Fruit fly (Drosophila melanogaster) whole organism, wandering third instar larva: ENCODE results near the gene Dys.

Source experiments
- Abd-B ChIP-seq: fragments of >200 bp; optimal IDR thresholded peaks from 2 replicates; lab custom pipeline; 2017; ENCODE audit warnings: missing biosample characterization, missing genetic modification characterization
- CG32264 ChIP-seq: fragments of 200-800 bp; sonication (Bioruptor generic); optimal IDR thresholded peaks from 2 replicates; lab custom pipeline; 2016; ENCODE audit warnings: missing biosample characterization, missing genetic modification characterization
- CG9705 ChIP-seq: fragments of 200-800 bp; sonication (Bioruptor generic); optimal IDR thresholded peaks from 2 replicates; lab custom pipeline; 2018; ENCODE audit warnings: missing biosample characterization, mild to moderate bottlenecking, missing genetic modification characterization
- CrebA ChIP-seq: fragments of 200-800 bp; sonication (Bioruptor generic); optimal IDR thresholded peaks from 2 replicates; lab custom pipeline; 2016; ENCODE audit warnings: missing biosample characterization, mild to moderate bottlenecking, missing genetic modification characterization, borderline replicate concordance
- Dfd ChIP-seq: fragments of >200 bp; optimal IDR thresholded peaks from 2 replicates; lab custom pipeline; 2017; ENCODE audit warnings: missing biosample characterization, missing genetic modification characterization
- Dif ChIP-seq: fragments of 200-275, 200-300 bp; sonication (Bioruptor generic); optimal IDR thresholded peaks from 2 replicates; lab custom pipeline; 2018; ENCODE audit warnings: missing biosample characterization, missing genetic modification characterization; ENCODE audit not compliant: partially characterized antibody
- GATAd ChIP-seq: sonication (Bioruptor generic); optimal IDR thresholded peaks from 2 replicates; lab custom pipeline; 2016; ENCODE audit warnings: missing biosample characterization, missing genetic modification characterization
- HLH106 ChIP-seq: fragments of 200-800 bp; optimal IDR thresholded peaks from 3 replicates; lab custom pipeline; 2019; ENCODE audit warnings: missing biosample characterization, mild to moderate bottlenecking, missing genetic modification characterization, moderate library complexity
- Hnf4 ChIP-seq: fragments of 200-800 bp; sonication (Bioruptor generic); optimal IDR thresholded peaks from 2 replicates; lab custom pipeline; 2016; ENCODE audit warnings: missing biosample characterization, mild to moderate bottlenecking, missing genetic modification characterization
- Hr78 ChIP-seq: fragments of >200 bp; optimal IDR thresholded peaks from 2 replicates; lab custom pipeline; 2017; ENCODE audit warnings: missing biosample characterization, missing genetic modification characterization
- Jra ChIP-seq: sonication (Bioruptor generic); optimal IDR thresholded peaks from 2 replicates; lab custom pipeline; 2016; ENCODE audit warnings: missing biosample characterization, missing genetic modification characterization
- Mio ChIP-seq: sonication (Bioruptor generic); optimal IDR thresholded peaks from 2 replicates; lab custom pipeline; 2016; ENCODE audit warnings: missing biosample characterization, missing genetic modification characterization
- Myc ChIP-seq: fragments of >200 bp; optimal IDR thresholded peaks from 2 replicates; lab custom pipeline; 2017
- N ChIP-seq: fragments of >200 bp; optimal IDR thresholded peaks from 2 replicates; lab custom pipeline; 2018; ENCODE audit warnings: missing biosample characterization, missing external identifiers, missing genetic modification characterization
- OdsH ChIP-seq: fragments of 200-800 bp; sonication (Bioruptor generic); optimal IDR thresholded peaks from 2 replicates; lab custom pipeline; 2016; ENCODE audit warnings: missing biosample characterization, mild to moderate bottlenecking, missing genetic modification characterization
- Rel ChIP-seq, 2 experiments: fragments of 200-800 bp; sonication (Bioruptor generic) in 1 of 2; optimal IDR thresholded peaks; 2 replicates in 1 of 2; 3 replicates in 1 of 2; lab custom pipeline; 2016 to 2019; ENCODE audit warnings: mild to moderate bottlenecking in 2 of 2, missing biosample characterization in 2 of 2, missing genetic modification characterization in 2 of 2, moderate library complexity in 1 of 2
- Sp1 ChIP-seq: fragments of 200-800 bp; sonication (Bioruptor generic); optimal IDR thresholded peaks from 3 replicates; lab custom pipeline; 2019; ENCODE audit warnings: missing biosample characterization, mild to moderate bottlenecking, missing genetic modification characterization, moderate library complexity
- Vsx2 ChIP-seq: fragments of 200-300, 225-300 bp; sonication (Bioruptor generic); optimal IDR thresholded peaks from 2 replicates; lab custom pipeline; 2018; ENCODE audit warnings: missing biosample characterization, missing genetic modification characterization; ENCODE audit not compliant: partially characterized antibody
- br ChIP-seq: fragments of 200-800 bp; sonication (Bioruptor generic); optimal IDR thresholded peaks from 2 replicates; lab custom pipeline; 2016; ENCODE audit warnings: missing biosample characterization, missing genetic modification characterization
- brk ChIP-seq: fragments of 200-800 bp; sonication (Bioruptor generic); optimal IDR thresholded peaks from 2 replicates; lab custom pipeline; 2016; ENCODE audit warnings: missing biosample characterization, mild to moderate bottlenecking, missing genetic modification characterization
- dl ChIP-seq, 2 experiments: fragments of 175-275, 200-275 bp in 1 of 2; fragments of 200-275 bp in 1 of 2; sonication (Bioruptor generic); optimal IDR thresholded peaks; lab custom pipeline; 2018; ENCODE audit warnings: mild to moderate bottlenecking in 2 of 2, missing biosample characterization in 2 of 2, missing genetic modification characterization in 2 of 2, moderate library complexity in 2 of 2; ENCODE audit not compliant: partially characterized antibody in 2 of 2, insufficient read depth in 1 of 2
- dmrt93B ChIP-seq: fragments of 200-800 bp; sonication (Bioruptor generic); optimal IDR thresholded peaks from 2 replicates; lab custom pipeline; 2018; ENCODE audit warnings: missing biosample characterization, mild to moderate bottlenecking, missing genetic modification characterization
- dsf ChIP-seq: sonication (Bioruptor generic); optimal IDR thresholded peaks from 2 replicates; lab custom pipeline; 2016; ENCODE audit warnings: missing biosample characterization, missing genetic modification characterization, borderline replicate concordance
- ey ChIP-seq: fragments of 200-800 bp; sonication (Bioruptor generic); optimal IDR thresholded peaks from 2 replicates; lab custom pipeline; 2016; ENCODE audit warnings: missing biosample characterization, missing genetic modification characterization
- foxo ChIP-seq, 2 experiments: fragments of 200-800 bp; sonication (Bioruptor generic); optimal IDR thresholded peaks; 2 replicates in 1 of 2; 3 replicates in 1 of 2; lab custom pipeline; 2016 to 2017; ENCODE audit warnings: missing biosample characterization in 2 of 2, missing genetic modification characterization in 2 of 2
- fru ChIP-seq: fragments of 200-800 bp; sonication (Bioruptor generic); optimal IDR thresholded peaks from 3 replicates; lab custom pipeline; 2016; ENCODE audit warnings: missing biosample characterization, mild to moderate bottlenecking, missing genetic modification characterization
- h ChIP-seq: fragments of 200-800 bp; sonication (Bioruptor generic); optimal IDR thresholded peaks from 3 replicates; lab custom pipeline; 2016; ENCODE audit warnings: missing biosample characterization, mild to moderate bottlenecking, missing genetic modification characterization
- jim ChIP-seq: fragments of 175-275, 200-325 bp; sonication (Bioruptor generic); optimal IDR thresholded peaks from 2 replicates; lab custom pipeline; 2016; ENCODE audit warnings: missing biosample characterization, mild to moderate bottlenecking, missing genetic modification characterization
- pan ChIP-seq: fragments of >200 bp; optimal IDR thresholded peaks from 2 replicates; lab custom pipeline; 2017
- psq ChIP-seq: fragments of 200-800 bp; sonication (Bioruptor generic); optimal IDR thresholded peaks from 3 replicates; lab custom pipeline; 2017; ENCODE audit warnings: missing biosample characterization, mild to moderate bottlenecking, missing genetic modification characterization, moderate library complexity
- rgr ChIP-seq: fragments of 200-800 bp; sonication (Bioruptor generic); optimal IDR thresholded peaks from 3 replicates; lab custom pipeline; 2016; ENCODE audit warnings: missing biosample characterization, mild to moderate bottlenecking, missing genetic modification characterization
- sage ChIP-seq: fragments of 200-800 bp; sonication (Bioruptor generic); optimal IDR thresholded peaks from 2 replicates; lab custom pipeline; 2016; ENCODE audit warnings: missing biosample characterization, mild to moderate bottlenecking, missing genetic modification characterization
- tai ChIP-seq: sonication (Bioruptor generic); optimal IDR thresholded peaks from 2 replicates; lab custom pipeline; 2016; ENCODE audit warnings: missing biosample characterization, missing genetic modification characterization
- usp ChIP-seq: fragments of >200 bp; optimal IDR thresholded peaks from 2 replicates; lab custom pipeline; 2017; ENCODE audit warnings: missing biosample characterization, missing genetic modification characterization
- woc ChIP-seq: sonication (Bioruptor generic); optimal IDR thresholded peaks from 2 replicates; lab custom pipeline; 2016; ENCODE audit warnings: missing biosample characterization, mild to moderate bottlenecking, missing genetic modification characterization

The Dys gene

DNA sequence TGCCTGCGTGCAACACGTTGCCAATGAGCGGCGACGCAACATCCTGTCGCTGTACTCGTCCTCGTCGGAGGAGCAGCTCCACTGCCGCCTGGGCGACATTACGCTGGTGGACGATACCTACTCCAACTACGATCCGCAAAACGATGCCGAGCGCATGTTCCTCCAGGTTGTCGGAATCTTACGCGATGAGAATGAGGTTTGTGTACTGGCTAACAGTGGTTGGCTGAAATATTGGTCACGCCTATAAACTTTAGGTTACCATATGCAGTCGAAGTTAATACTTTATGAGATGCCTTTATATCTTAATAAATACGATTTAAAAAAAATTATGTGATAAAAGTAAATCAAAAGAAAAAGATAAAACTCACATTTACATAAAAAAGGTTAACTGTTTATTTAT is 125.4 kb downstream of the Dys start:
- TF ChIP-seq foxo (GFP tag; optimal IDR thresholded peaks at IDR 0.05; lab: Kevin White, UChicago), result no peak
- no peak for TF ChIP-seq brk (GFP tag; lab: Kevin White, UChicago)
- no peak for TF ChIP-seq Vsx2 (GFP tag; lab: Kevin White, UChicago)
- no peak for TF ChIP-seq tai
- no peak for TF ChIP-seq br (GFP tag; lab: Kevin White, UChicago)
- TF ChIP-seq Mio (GFP tag; lab: Kevin White, UChicago), result no peak
- no peak for TF ChIP-seq Hr78 (GFP tag; lab: Kevin White, UChicago)
- TF ChIP-seq h (GFP tag; lab: Kevin White, UChicago), result no peak
- TF ChIP-seq Jra (GFP tag; lab: Kevin White, UChicago), result no peak
- TF ChIP-seq psq (GFP tag; lab: Kevin White, UChicago), result no peak
- TF ChIP-seq rgr (GFP tag; lab: Kevin White, UChicago), result no peak
- no peak for TF ChIP-seq fru (GFP tag; lab: Kevin White, UChicago)
- TF ChIP-seq sage (GFP tag; lab: Kevin White, UChicago), result no peak
- TF ChIP-seq CG32264 (GFP tag; lab: Kevin White, UChicago), result no peak
- no peak for TF ChIP-seq CrebA (GFP tag; lab: Kevin White, UChicago)
- TF ChIP-seq GATAd (GFP tag; lab: Kevin White, UChicago), result no peak
- TF ChIP-seq OdsH (GFP tag; lab: Kevin White, UChicago), result no peak
- no peak for TF ChIP-seq usp
- TF ChIP-seq dsf, result no peak

DNA sequence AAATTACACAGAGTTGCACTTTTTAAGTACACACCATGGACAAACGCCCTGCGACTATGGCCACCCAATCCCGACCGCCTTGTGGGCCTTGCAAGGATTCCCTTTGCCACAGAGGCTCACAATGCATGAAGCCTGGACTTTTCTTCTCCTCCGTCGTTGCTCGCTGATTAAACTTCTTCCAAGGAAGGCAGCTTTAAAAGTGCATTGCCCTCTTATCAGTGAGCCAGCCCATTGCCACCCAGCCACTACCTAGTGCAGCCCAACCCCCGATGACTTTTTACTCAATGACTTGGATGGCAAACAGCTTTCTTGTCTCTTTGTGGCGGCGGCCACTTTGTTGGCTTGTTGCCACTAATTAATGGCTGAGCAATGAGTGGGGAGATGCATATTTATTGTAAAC is 126.8 kb downstream of the Dys start:
- TF ChIP-seq N, result no peak
- no peak for TF ChIP-seq dmrt93B (GFP tag; lab: Kevin White, UChicago)
- no peak for TF ChIP-seq dl (GFP tag; optimal IDR thresholded peaks at IDR 0.05; lab: Kevin White, UChicago; ENCODE audit: insufficient read depth in 1 of 2, partially characterized antibody in 2 of 2)
- no peak for TF ChIP-seq brk (GFP tag; lab: Kevin White, UChicago)
- no peak for TF ChIP-seq CG32264 (GFP tag; lab: Kevin White, UChicago)
- TF ChIP-seq h (GFP tag; lab: Kevin White, UChicago), result no peak
- TF ChIP-seq HLH106 (tag; lab: Kevin White, UChicago), result no peak
- no peak for TF ChIP-seq Dif
- no peak for TF ChIP-seq CG9705 (GFP tag; lab: Kevin White, UChicago)
- TF ChIP-seq Myc (lab: Kevin White, UChicago), result no peak

DNA sequence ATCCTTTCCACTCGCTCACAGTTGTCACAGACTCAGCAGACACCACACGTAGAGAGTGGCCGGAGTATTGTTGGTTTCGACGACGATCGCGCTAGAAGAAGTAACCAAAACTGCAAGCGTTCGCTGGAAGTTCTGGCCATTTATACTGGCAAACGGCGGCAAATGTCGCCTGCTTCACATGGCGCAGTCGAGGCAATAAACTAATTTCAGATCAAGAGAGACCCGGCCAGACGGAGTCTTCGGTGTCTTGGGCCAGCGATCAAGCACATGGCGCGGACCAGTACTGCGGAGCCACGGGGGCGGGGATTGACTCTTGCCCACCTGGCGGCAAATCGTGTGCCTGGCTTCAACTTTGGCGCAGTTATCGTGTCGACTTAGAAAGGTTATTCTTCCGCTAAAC is 138.0 kb downstream of the Dys start, which contains the start of gene Cpr92A:
Gene Cpr92A, minus strand, starts transcription at position 101 of the 400 bp plus-strand sequence.
- TF ChIP-seq CG9705 (GFP tag; lab: Kevin White, UChicago) (no peak), Rel (GFP tag; optimal IDR thresholded peaks at IDR 0.05; lab: Kevin White, UChicago) (no peak), Rel (tag; optimal IDR thresholded peaks at IDR 0.05; lab: Kevin White, UChicago) (no peak), Abd-B (GFP tag; lab: Kevin White, UChicago) (no peak), HLH106 (tag; lab: Kevin White, UChicago) (no peak), sage (GFP tag; lab: Kevin White, UChicago) (no peak), brk (GFP tag; lab: Kevin White, UChicago) (no peak), Dfd (GFP tag; lab: Kevin White, UChicago) (no peak), foxo (GFP tag; optimal IDR thresholded peaks at IDR 0.05; lab: Kevin White, UChicago) (no peak), tai (no peak), GATAd (GFP tag; lab: Kevin White, UChicago) (no peak), fru (GFP tag; lab: Kevin White, UChicago) (no peak), jim (GFP tag; lab: Kevin White, UChicago) (no peak), Sp1 (GFP tag; lab: Kevin White, UChicago) (no peak), dl (GFP tag; optimal IDR thresholded peaks at IDR 0.05; lab: Kevin White, UChicago; ENCODE audit: insufficient read depth in 1 of 2, partially characterized antibody in 2 of 2) (no peak), usp (no peak), rgr (GFP tag; lab: Kevin White, UChicago) (no peak), Hr78 (GFP tag; lab: Kevin White, UChicago) (no peak), dmrt93B (GFP tag; lab: Kevin White, UChicago) (no peak), ey (GFP tag; lab: Kevin White, UChicago) (no peak), br (GFP tag; lab: Kevin White, UChicago) (no peak)

DNA sequence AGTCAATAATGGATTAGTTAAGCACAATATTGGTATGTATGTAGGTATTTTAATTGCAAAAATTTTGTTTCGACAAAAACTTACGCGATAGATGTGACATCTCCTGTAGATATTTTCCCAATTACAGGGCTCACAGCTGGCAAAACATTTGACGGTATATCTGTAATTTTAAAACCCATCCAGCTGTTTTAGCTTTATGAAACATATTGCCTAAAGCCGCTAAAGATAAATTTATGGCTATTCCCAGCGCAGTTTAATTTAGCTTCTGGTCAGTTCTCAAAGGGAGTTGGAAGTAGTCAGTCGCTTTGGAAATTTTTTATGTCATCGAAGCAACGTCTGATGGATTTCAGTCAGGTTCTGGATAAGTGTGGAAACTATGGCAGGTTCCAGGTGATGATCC is 139.4 kb downstream of the Dys start, which contains the start of gene CG7333:
Gene CG7333, plus strand, starts transcription at position 301 of the 400 bp plus-strand sequence.
- TF ChIP-seq HLH106 (tag; lab: Kevin White, UChicago) (no peak), CG32264 (GFP tag; lab: Kevin White, UChicago) (no peak), Hnf4 (GFP tag; lab: Kevin White, UChicago) (no peak), Myc (lab: Kevin White, UChicago) (no peak), ey (GFP tag; lab: Kevin White, UChicago) (no peak), Jra (GFP tag; lab: Kevin White, UChicago) (no peak), OdsH (GFP tag; lab: Kevin White, UChicago) (no peak), CrebA (GFP tag; lab: Kevin White, UChicago) (no peak), tai (no peak), dmrt93B (GFP tag; lab: Kevin White, UChicago) (no peak), rgr (GFP tag; lab: Kevin White, UChicago) (no peak), fru (GFP tag; lab: Kevin White, UChicago) (no peak), pan (lab: Kevin White, UChicago) (no peak), jim (GFP tag; lab: Kevin White, UChicago) (no peak), brk (GFP tag; lab: Kevin White, UChicago) (no peak), h (GFP tag; lab: Kevin White, UChicago) (no peak), woc (GFP tag; lab: Kevin White, UChicago) (no peak)
